Fruit fly (Drosophila melanogaster): ENCODE results near the gene MED11.
A peak's percentile ranks its signal among the peaks of the same experiment; 100 is the strongest.

MED11 gene

dm6 chr3L:18789203-18790018 is 43.8 kb downstream of the MED11 start (continued):
- TF ChIP-seq toy (GFP tag; IDR thresholded peaks at IDR 0.05) (0 out of 2 replicates have a peak, but pooled peaks have one; percentile 23), CG17829 (tag; optimal IDR thresholded peaks at IDR 0.05) (no peak), grn (GFP tag; optimal IDR thresholded peaks at IDR 0.05) (peak; percentile 93), CG2199 (GFP tag; IDR thresholded peaks at IDR 0.05) (no peak), MTF-1 (GFP tag; optimal IDR thresholded peaks at IDR 0.05; ENCODE audit: borderline replicate concordance) (peak; percentile 54), cato (GFP tag; optimal IDR thresholded peaks at IDR 0.05; ENCODE audit: borderline replicate concordance) (no peak), CG13287 (GFP tag; IDR thresholded peaks at IDR 0.05; ENCODE audit: partially characterized antibody) (peak; percentile 33; the same call in 1 of the 2 replicates), hbn (GFP tag; IDR thresholded peaks at IDR 0.05; ENCODE audit: partially characterized antibody) (no peak), CG12155 (GFP tag; optimal IDR thresholded peaks at IDR 0.05) (no peak), Fer2 (tag; optimal IDR thresholded peaks at IDR 0.05) (peak; percentile 20), bowl (GFP tag; IDR thresholded peaks at IDR 0.05) (no peak), trh (GFP tag; optimal IDR thresholded peaks at IDR 0.05) (no peak), ERR (GFP tag; optimal IDR thresholded peaks at IDR 0.05) (no peak), CG16863 (GFP tag; optimal IDR thresholded peaks at IDR 0.05) (peak; percentile 43), sens-2 (GFP tag; IDR thresholded peaks at IDR 0.05) (no peak), fru (optimal IDR thresholded peaks at IDR 0.05) (no peak), Max (GFP tag; optimal IDR thresholded peaks at IDR 0.05) (peak; percentile 46), CG31388 (GFP tag; optimal IDR thresholded peaks at IDR 0.05) (no peak), CG10959 (GFP tag; IDR thresholded peaks at IDR 0.05) (no peak), Hmx (GFP tag; optimal IDR thresholded peaks at IDR 0.05) (no peak), dpn (GFP tag; optimal IDR thresholded peaks at IDR 0.05) (peak; percentile 11 to 31), CG34422 (GFP tag; IDR thresholded peaks at IDR 0.05) (peak; percentile 51; the same call in 1 of the 3 replicates), lmd (GFP tag; IDR thresholded peaks at IDR 0.05) (no peak; the same call in 1 of the 2 replicates), gce (GFP tag; IDR thresholded peaks at IDR 0.05) (peak; percentile 79; the same call in 2 of the 3 replicates), CG9215 (GFP tag; IDR thresholded peaks at IDR 0.05) (no peak), CG6254 (GFP tag; optimal IDR thresholded peaks at IDR 0.05) (no peak), E2f1 (GFP tag; IDR thresholded peaks at IDR 0.05) (no peak; the same call in 1 of the 2 replicates), Dbx (GFP tag; IDR thresholded peaks at IDR 0.05) (peak; percentile 60; the same call in 2 of the 3 replicates), NC2β (GFP tag; optimal IDR thresholded peaks at IDR 0.05) (no peak), CG16779 (GFP tag; IDR thresholded peaks at IDR 0.05) (peak; percentile 50; the same call in 1 of the 2 replicates), CG4328 (GFP tag; optimal IDR thresholded peaks at IDR 0.05) (peak; percentile 79), Hr51 (GFP tag; optimal IDR thresholded peaks at IDR 0.05) (peak in 1 of 2 experiments; percentile 84), CG14965 (GFP tag; optimal IDR thresholded peaks at IDR 0.05; ENCODE audit: borderline replicate concordance) (no peak), CG2875 (GFP tag; optimal IDR thresholded peaks at IDR 0.05) (peak; percentile 63), al (GFP tag; IDR thresholded peaks at IDR 0.05) (no peak), Jarid2 (GFP tag; optimal IDR thresholded peaks at IDR 0.05) (peak; percentile 40), chif (GFP tag; optimal IDR thresholded peaks at IDR 0.05) (no peak), Sox100B (GFP tag; optimal IDR thresholded peaks at IDR 0.05) (peak; percentile 57), CG8388 (GFP tag; optimal IDR thresholded peaks at IDR 0.05) (no peak), CG11504 (tag; optimal IDR thresholded peaks at IDR 0.05) (peak; percentile 51), ttk (GFP tag; IDR thresholded peaks at IDR 0.05) (no peak), CG5245 (GFP tag; optimal IDR thresholded peaks at IDR 0.05) (no peak), CG11398 (GFP tag; optimal IDR thresholded peaks at IDR 0.05) (peak; percentile 14), CG10462 (GFP tag; optimal IDR thresholded peaks at IDR 0.05) (peak; percentile 14), Eip74EF (GFP tag; optimal IDR thresholded peaks at IDR 0.05) (peak in 1 of 2 experiments; percentile 62), pho (GFP tag; optimal IDR thresholded peaks at IDR 0.05) (peak; percentile 47), Sox102F (GFP tag; optimal IDR thresholded peaks at IDR 0.05) (peak; percentile 30), CG18262 (tag; optimal IDR thresholded peaks at IDR 0.05) (no peak), Nf-YC (tag; optimal IDR thresholded peaks at IDR 0.05) (peak; percentile 56)
